Worm (Caenorhabditis elegans): ENCODE data around the gene hlh-8.

hlh-8 gene

DNA sequence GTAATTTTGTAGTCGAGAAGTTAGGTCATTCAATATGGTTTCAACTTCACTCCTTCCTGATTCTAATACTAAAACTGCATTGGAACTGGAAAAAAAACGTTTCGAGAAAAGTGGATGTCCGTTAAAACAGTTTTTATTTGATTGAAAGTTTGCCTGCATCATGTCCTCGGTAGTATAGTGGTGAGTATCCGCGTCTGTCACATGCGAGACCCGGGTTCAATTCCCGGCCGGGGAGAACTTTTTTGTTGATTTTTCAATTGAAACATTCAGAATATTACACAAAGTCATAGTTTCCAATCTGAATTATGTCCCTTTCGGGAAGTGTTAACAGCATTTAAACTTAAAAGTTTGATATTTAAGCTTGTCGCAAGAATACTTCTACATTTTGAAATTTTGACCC lies 32.7 kb downstream of the hlh-8 start:
- TF ChIP-seq mab-5 (tag; optimal IDR thresholded peaks at IDR 0.05) (no peak), lin-13 (tag; optimal IDR thresholded peaks at IDR 0.05) (no peak), zip-8 (tag; optimal IDR thresholded peaks at IDR 0.05) (no peak), elt-3 (tag; optimal IDR thresholded peaks at IDR 0.05) (no peak), blmp-1 (tag; optimal IDR thresholded peaks at IDR 0.05) (no peak), unc-120 (tag; optimal IDR thresholded peaks at IDR 0.05; ENCODE audit: poor library complexity, severe bottlenecking) (no peak), lin-32 (GFP tag; optimal IDR thresholded peaks at IDR 0.05) (no peak), ces-1 (GFP tag; optimal IDR thresholded peaks at IDR 0.05) (no peak), nhr-76 (tag; optimal IDR thresholded peaks at IDR 0.05) (no peak), ztf-11 (tag; optimal IDR thresholded peaks at IDR 0.05) (no peak), drap-1 (GFP tag; optimal IDR thresholded peaks at IDR 0.05) (no peak), nhr-237 (tag; optimal IDR thresholded peaks at IDR 0.05) (no peak), tbx-8 (GFP tag; optimal IDR thresholded peaks at IDR 0.05) (no peak)

DNA sequence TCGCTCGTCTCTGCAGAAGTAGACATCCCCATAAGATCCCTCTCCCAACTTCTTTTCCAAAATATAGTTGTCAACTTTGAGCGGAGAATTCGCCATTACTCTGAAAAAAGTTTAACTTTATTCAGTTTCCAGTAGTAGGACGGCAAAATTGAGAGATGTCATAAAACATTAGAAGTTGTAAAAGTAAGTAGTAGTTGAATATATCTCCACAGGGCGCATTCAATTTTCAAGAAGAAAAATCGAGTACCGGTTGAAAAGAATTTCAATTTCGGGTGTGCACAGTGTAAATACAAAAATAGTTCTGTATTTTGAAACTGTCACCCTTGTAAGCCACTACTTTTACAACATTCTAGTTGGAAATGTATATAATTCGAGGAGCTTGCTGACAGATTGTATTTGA lies 34.4 kb downstream of the hlh-8 start, which contains the start of gene F22F1.2:
TSS of gene F22F1.2 (minus strand) at position 101 of the 400 bp plus-strand sequence.
- no peak for TF ChIP-seq mab-5 (tag; optimal IDR thresholded peaks at IDR 0.05)
- TF ChIP-seq mep-1 (tag; optimal IDR thresholded peaks at IDR 0.05) = no peak
- TF ChIP-seq lsy-2 (tag; optimal IDR thresholded peaks at IDR 0.05) = no peak
- no peak for TF ChIP-seq M03D4.4 (tag; optimal IDR thresholded peaks at IDR 0.05)
- TF ChIP-seq nhr-237 (tag; optimal IDR thresholded peaks at IDR 0.05) = no peak
- no peak for TF ChIP-seq elt-1 (tag; optimal IDR thresholded peaks at IDR 0.05; ENCODE audit: borderline replicate concordance, insufficient read depth)
- TF ChIP-seq drap-1 (GFP tag; optimal IDR thresholded peaks at IDR 0.05) = no peak
- TF ChIP-seq ztf-11 (tag; optimal IDR thresholded peaks at IDR 0.05) = no peak
- TF ChIP-seq hlh-1 (tag; optimal IDR thresholded peaks at IDR 0.05) = no peak
- TF ChIP-seq ces-1 (GFP tag; optimal IDR thresholded peaks at IDR 0.05) = no peak
- no peak for TF ChIP-seq nhr-28 (tag; optimal IDR thresholded peaks at IDR 0.05)
- TF ChIP-seq flh-1 (GFP tag; optimal IDR thresholded peaks at IDR 0.05) = no peak
- TF ChIP-seq zip-8 (tag; optimal IDR thresholded peaks at IDR 0.05) = no peak
- TF ChIP-seq lin-13 (tag; optimal IDR thresholded peaks at IDR 0.05) = no peak
- no peak for TF ChIP-seq mls-2 (tag; optimal IDR thresholded peaks at IDR 0.05)

DNA sequence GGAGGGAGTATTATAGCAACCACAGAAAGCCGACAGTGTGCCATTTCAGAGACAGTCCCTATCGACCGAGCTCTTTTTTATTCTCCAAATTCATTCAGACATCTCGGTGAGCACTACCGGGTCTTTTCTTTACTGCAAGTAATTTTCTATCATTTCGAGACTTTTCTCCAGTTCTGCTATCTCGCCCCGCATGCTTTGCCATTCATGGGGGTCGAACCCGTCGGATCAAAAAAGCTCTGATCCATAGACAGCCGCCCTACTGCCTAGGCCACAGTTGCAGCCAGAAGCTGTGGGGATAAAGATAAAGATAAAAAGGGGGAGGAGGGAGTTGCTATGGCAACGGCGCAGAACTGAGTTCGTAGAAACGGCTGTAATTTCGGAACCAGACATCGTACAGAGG lies 35.2 kb downstream of the hlh-8 start:
- TF ChIP-seq unc-120 (tag; optimal IDR thresholded peaks at IDR 0.05; ENCODE audit: poor library complexity, severe bottlenecking) = no peak
- no peak for TF ChIP-seq drap-1 (GFP tag; optimal IDR thresholded peaks at IDR 0.05)
- TF ChIP-seq ceh-83 (GFP tag; optimal IDR thresholded peaks at IDR 0.05) = peak; percentile 56
- TF ChIP-seq nhr-76 (tag; optimal IDR thresholded peaks at IDR 0.05) = no peak
- no peak for TF ChIP-seq zip-8 (tag; optimal IDR thresholded peaks at IDR 0.05)
- TF ChIP-seq cnd-1 (tag; optimal IDR thresholded peaks at IDR 0.05) = no peak

DNA sequence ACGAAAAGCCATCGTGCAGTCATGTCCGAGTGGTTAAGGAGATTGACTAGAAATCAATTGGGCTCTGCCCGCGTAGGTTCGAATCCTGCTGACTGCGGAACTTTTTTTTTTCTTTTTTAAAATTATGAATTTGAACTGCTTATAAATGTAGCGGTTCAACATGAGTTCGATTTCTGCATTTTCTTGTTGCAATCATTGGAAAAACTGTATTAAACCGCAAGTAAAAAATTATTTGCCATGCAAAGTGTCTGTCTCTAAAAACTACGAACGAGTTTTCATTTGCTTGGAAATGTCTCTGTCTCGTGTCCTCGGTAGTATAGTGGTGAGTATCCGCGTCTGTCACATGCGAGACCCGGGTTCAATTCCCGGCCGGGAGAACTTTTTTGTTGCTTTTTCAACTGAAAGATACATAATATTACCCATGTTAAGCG lies 39.2 kb downstream of the hlh-8 start:
- TF ChIP-seq mep-1 (tag; optimal IDR thresholded peaks at IDR 0.05) = peak; percentile 12

DNA sequence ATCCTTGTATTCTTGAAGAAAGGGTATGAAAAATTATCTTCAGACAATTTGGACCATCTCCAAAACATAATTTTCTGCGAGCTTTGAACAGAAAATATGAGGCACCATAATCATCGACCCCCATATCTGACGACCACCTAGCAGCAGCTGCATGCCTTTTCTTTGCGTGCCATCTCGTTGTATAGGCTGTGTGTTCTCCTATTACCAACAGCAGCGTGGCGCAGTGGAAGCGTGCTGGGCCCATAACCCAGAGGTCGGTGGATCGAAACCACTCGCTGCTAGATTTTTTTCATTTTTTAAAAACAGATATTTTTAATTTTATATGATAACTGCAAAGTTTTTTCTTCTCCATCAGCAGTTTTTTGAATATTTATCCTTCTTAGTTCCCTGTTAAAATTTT lies 39.7 kb downstream of the hlh-8 start:
- TF ChIP-seq drap-1 (GFP tag; optimal IDR thresholded peaks at IDR 0.05) = peak; percentile 87
- no peak for TF ChIP-seq snpc-4 (tag; optimal IDR thresholded peaks at IDR 0.05)
- no peak for TF ChIP-seq zip-8 (tag; optimal IDR thresholded peaks at IDR 0.05)
- peak; percentile 87 for TF ChIP-seq cnd-1 (tag; optimal IDR thresholded peaks at IDR 0.05)
- TF ChIP-seq lin-32 (GFP tag; optimal IDR thresholded peaks at IDR 0.05) = peak; percentile 71
- peak; percentile 19 for TF ChIP-seq ztf-11 (tag; optimal IDR thresholded peaks at IDR 0.05)
- TF ChIP-seq nhr-237 (tag; optimal IDR thresholded peaks at IDR 0.05) = no peak
- TF ChIP-seq bed-3 (GFP tag; optimal IDR thresholded peaks at IDR 0.05) = peak; percentile 85
- TF ChIP-seq sem-2 (GFP tag; optimal IDR thresholded peaks at IDR 0.05) = peak; percentile 86
- peak; percentile 91 for TF ChIP-seq ceh-83 (GFP tag; optimal IDR thresholded peaks at IDR 0.05)
- peak; percentile 79 for TF ChIP-seq tbx-8 (GFP tag; optimal IDR thresholded peaks at IDR 0.05)
- no peak for TF ChIP-seq nhr-28 (tag; optimal IDR thresholded peaks at IDR 0.05)
- no peak for TF ChIP-seq hlh-1 (tag; optimal IDR thresholded peaks at IDR 0.05)
- peak; percentile 50 for TF ChIP-seq unc-120 (tag; optimal IDR thresholded peaks at IDR 0.05; ENCODE audit: poor library complexity, severe bottlenecking)
- peak; percentile 91 for TF ChIP-seq M03D4.4 (tag; optimal IDR thresholded peaks at IDR 0.05)
- no peak for TF ChIP-seq elt-3 (tag; optimal IDR thresholded peaks at IDR 0.05)
- TF ChIP-seq sptf-1 (tag; optimal IDR thresholded peaks at IDR 0.05) = peak; percentile 94
- peak; percentile 85 for TF ChIP-seq ceh-43 (GFP tag; optimal IDR thresholded peaks at IDR 0.05)
- TF ChIP-seq ham-2 (GFP tag; optimal IDR thresholded peaks at IDR 0.05) = peak; percentile 67
- TF ChIP-seq flh-1 (GFP tag; optimal IDR thresholded peaks at IDR 0.05) = peak; percentile 65
- no peak for TF ChIP-seq ceh-39 (tag; optimal IDR thresholded peaks at IDR 0.05)
- TF ChIP-seq mls-2 (tag; optimal IDR thresholded peaks at IDR 0.05) = peak; percentile 92
- TF ChIP-seq unc-39 (tag; optimal IDR thresholded peaks at IDR 0.05) = no peak
- TF ChIP-seq pha-4 (tag; optimal IDR thresholded peaks at IDR 0.05) = peak; percentile 66
- peak; percentile 5 for TF ChIP-seq ces-1 (GFP tag; optimal IDR thresholded peaks at IDR 0.05)
- TF ChIP-seq mab-5 (tag; optimal IDR thresholded peaks at IDR 0.05) = no peak
- TF ChIP-seq mep-1 (tag; optimal IDR thresholded peaks at IDR 0.05) = peak; percentile 4
- peak; percentile 76 for TF ChIP-seq lin-13 (tag; optimal IDR thresholded peaks at IDR 0.05)
- TF ChIP-seq nhr-12 (tag; optimal IDR thresholded peaks at IDR 0.05) = no peak
- TF ChIP-seq blmp-1 (tag; optimal IDR thresholded peaks at IDR 0.05) = no peak
- no peak for TF ChIP-seq lsy-2 (tag; optimal IDR thresholded peaks at IDR 0.05)
- no peak for TF ChIP-seq elt-1 (tag; optimal IDR thresholded peaks at IDR 0.05; ENCODE audit: borderline replicate concordance, insufficient read depth)
- TF ChIP-seq nhr-76 (tag; optimal IDR thresholded peaks at IDR 0.05) = no peak
- TF ChIP-seq unc-62 (GFP tag; optimal IDR thresholded peaks at IDR 0.05) = no peak
- no peak for TF ChIP-seq nhr-2 (tag; optimal IDR thresholded peaks at IDR 0.05)
